Worm (Caenorhabditis elegans) whole organism, L2 larva: ENCODE results near the gene clk-2.

Source experiments
- ama-1 ChIP-seq: fragments of 150-350 bp; optimal IDR thresholded peaks from 2 replicates; lab custom pipeline; 2018; ENCODE audit warnings: inconsistent platforms
- nhr-12 ChIP-seq: fragments of 150-350 bp; optimal IDR thresholded peaks from 2 replicates; lab custom pipeline; 2014; ENCODE audit warnings: missing biosample characterization, missing genetic modification characterization
- nhr-237 ChIP-seq: fragments of 150-350 bp; optimal IDR thresholded peaks from 2 replicates; lab custom pipeline; 2014; ENCODE audit warnings: missing biosample characterization, missing genetic modification characterization
- ztf-11 ChIP-seq: sonication (generic microtip); optimal IDR thresholded peaks from 2 replicates; lab custom pipeline; 2017; ENCODE audit warnings: missing biosample characterization, missing genetic modification characterization

- TF ChIP-seq ztf-11 (peak; percentile 26), nhr-237 (tag; lab: Kevin White, UChicago) (no peak), ama-1 (peak; percentile 61), nhr-12 (peak; percentile 64)
Measured at ce11 chrIII:7520672-7521071, 2.3 kb upstream of the clk-2 start, which contains the start of the genes cux-7 and C07H6.2.
